Fruit fly (Drosophila melanogaster) whole organism, embryonic: ENCODE results near the gene TwdlW.

Experiments used
- ATbp ChIP-seq: fragments of 200-800 bp; sonication (Bioruptor generic); optimal IDR thresholded peaks from 2 replicates; lab custom pipeline; 2017; ENCODE audit warnings: missing biosample characterization, mild to moderate bottlenecking, missing genetic modification characterization, missing genetic modification reagents
- Awh ChIP-seq: fragments of 200-800 bp; sonication (Bioruptor generic); IDR thresholded peaks from 2 replicates; pipeline ENCODE4, ENCODE4 v1.3.6; 2022; ENCODE audit warnings: missing biosample characterization, missing genetic modification characterization
- Blimp-1 ChIP-seq: fragments of 200-800 bp; sonication (Bioruptor generic); optimal IDR thresholded peaks from 3 replicates; lab custom pipeline; 2018; ENCODE audit warnings: missing biosample characterization, missing genetic modification characterization, mild to moderate bottlenecking, moderate library complexity, missing genetic modification reagents
- CG10431 ChIP-seq: fragments of 200-800 bp; sonication (Bioruptor generic); optimal IDR thresholded peaks from 3 replicates; lab custom pipeline; 2018; ENCODE audit warnings: missing biosample characterization, mild to moderate bottlenecking, missing genetic modification characterization
- CG10565 ChIP-seq: fragments of 200-800 bp; sonication (Bioruptor generic); optimal IDR thresholded peaks from 3 replicates; lab custom pipeline; 2016; ENCODE audit warnings: missing biosample characterization, mild to moderate bottlenecking, missing genetic modification characterization
- CG13624 ChIP-seq: fragments of 200-800 bp; sonication (Bioruptor generic); optimal IDR thresholded peaks from 2 replicates; lab custom pipeline; 2016; ENCODE audit warnings: missing biosample characterization, missing genetic modification characterization
- CG14667 ChIP-seq: fragments of 200-800 bp; sonication (Bioruptor generic); IDR thresholded peaks from 2 replicates; pipeline ENCODE4 v1.3.6; 2022; ENCODE audit warnings: missing biosample characterization, missing genetic modification characterization
- CG14710 ChIP-seq: fragments of 200-800 bp; sonication (Bioruptor generic); optimal IDR thresholded peaks from 3 replicates; lab custom pipeline; 2019; ENCODE audit warnings: missing biosample characterization, mild to moderate bottlenecking, missing genetic modification characterization, moderate library complexity
- CG2116 ChIP-seq: fragments of 200-800 bp; sonication (Bioruptor generic); optimal IDR thresholded peaks from 3 replicates; lab custom pipeline; 2018; ENCODE audit warnings: missing biosample characterization, mild to moderate bottlenecking, missing genetic modification characterization
- CG2202 ChIP-seq: fragments of 200-800 bp; sonication (Bioruptor generic); optimal IDR thresholded peaks from 2 replicates; lab custom pipeline; 2018; ENCODE audit warnings: missing biosample characterization, mild to moderate bottlenecking, missing genetic modification characterization
- CG32532 ChIP-seq: fragments of 200-800 bp; sonication (Bioruptor generic); IDR thresholded peaks from 2 replicates; pipeline ENCODE4 v1.3.6; 2022; ENCODE audit warnings: missing biosample characterization, missing genetic modification characterization
- CG3281 ChIP-seq: fragments of 200-800 bp; sonication (Bioruptor generic); optimal IDR thresholded peaks from 3 replicates; lab custom pipeline; 2017; ENCODE audit warnings: missing biosample characterization, mild to moderate bottlenecking, missing genetic modification characterization
- CG34224 ChIP-seq: fragments of 200-800 bp; sonication (Bioruptor generic); IDR thresholded peaks from 3 replicates; pipeline ENCODE4 v1.3.6; 2022; ENCODE audit warnings: missing biosample characterization, missing genetic modification characterization; ENCODE audit not compliant: partially characterized antibody
- CG5245 ChIP-seq: fragments of 200-800 bp; sonication (Bioruptor generic); optimal IDR thresholded peaks from 3 replicates; lab custom pipeline; 2016; ENCODE audit warnings: missing biosample characterization, missing genetic modification characterization
- CG7786 ChIP-seq: fragments of 200-800 bp; sonication (Bioruptor generic); optimal IDR thresholded peaks from 2 replicates; lab custom pipeline; 2016; ENCODE audit warnings: missing biosample characterization, missing genetic modification characterization
- CG8359 ChIP-seq: fragments of 200-800 bp; sonication (Bioruptor generic); optimal IDR thresholded peaks from 2 replicates; lab custom pipeline; 2017; ENCODE audit warnings: missing biosample characterization, mild to moderate bottlenecking, missing genetic modification characterization, borderline replicate concordance
- CG9437 ChIP-seq: fragments of 200-800 bp; sonication (Bioruptor generic); optimal IDR thresholded peaks from 2 replicates; lab custom pipeline; 2018; ENCODE audit warnings: missing biosample characterization, mild to moderate bottlenecking, missing genetic modification characterization
- CG9876 ChIP-seq: fragments of 200-800 bp; sonication (Bioruptor generic); optimal IDR thresholded peaks from 2 replicates; lab custom pipeline; 2016; ENCODE audit warnings: missing biosample characterization, missing genetic modification characterization
- CHES-1-like ChIP-seq: fragments of 200-800 bp; sonication (Bioruptor generic); optimal IDR thresholded peaks from 2 replicates; lab custom pipeline; 2016; ENCODE audit warnings: missing biosample characterization, missing genetic modification characterization
- CkIIα-i1 ChIP-seq: fragments of 200-800 bp; sonication (Bioruptor generic); IDR thresholded peaks from 2 replicates; pipeline ENCODE4 v1.3.6; 2022; ENCODE audit warnings: missing biosample characterization, missing genetic modification characterization
- D19B ChIP-seq: fragments of 200-800 bp; sonication (Bioruptor generic); optimal IDR thresholded peaks from 2 replicates; lab custom pipeline; 2017; ENCODE audit warnings: missing biosample characterization, mild to moderate bottlenecking, missing genetic modification characterization
- Dfd ChIP-seq, 2 experiments: fragments of >200 bp; optimal IDR thresholded peaks; 2 replicates each; lab custom pipeline; 2017; ENCODE audit warnings: missing biosample characterization in 2 of 2, missing genetic modification characterization in 2 of 2
- Dip2 ChIP-seq: fragments of 200-800 bp; sonication (Bioruptor generic); IDR thresholded peaks from 2 replicates; pipeline ENCODE4 v1.3.6; 2022; ENCODE audit warnings: missing biosample characterization, missing genetic modification characterization
- Ets65A ChIP-seq: fragments of 200-800 bp; sonication (Bioruptor generic); peaks from one replicate; lab custom pipeline; 2016; ENCODE audit warnings: missing biosample characterization, missing genetic modification characterization
- H15 ChIP-seq: fragments of 200-800 bp; sonication (Bioruptor generic); IDR thresholded peaks from 3 replicates; pipeline ENCODE4 v1.3.6; 2022; ENCODE audit warnings: missing biosample characterization, missing genetic modification characterization
- HHEX ChIP-seq: fragments of 200-800 bp; sonication (Bioruptor generic); optimal IDR thresholded peaks from 3 replicates; lab custom pipeline; 2017; ENCODE audit warnings: missing biosample characterization, mild to moderate bottlenecking, missing genetic modification characterization, missing genetic modification reagents
- Hand ChIP-seq: fragments of 200-800 bp; sonication (Bioruptor generic); optimal IDR thresholded peaks from 2 replicates; lab custom pipeline; 2017; ENCODE audit warnings: mild to moderate bottlenecking, missing biosample characterization, missing genetic modification reagents, missing genetic modification characterization
- HmgZ ChIP-seq: fragments of 200-800 bp; sonication (Bioruptor generic); optimal IDR thresholded peaks from 2 replicates; lab custom pipeline; 2018; ENCODE audit warnings: missing biosample characterization, mild to moderate bottlenecking, missing genetic modification characterization
- MTF-1 ChIP-seq: fragments of 200-800 bp; sonication (Bioruptor generic); optimal IDR thresholded peaks from 2 replicates; lab custom pipeline; 2018; ENCODE audit warnings: missing biosample characterization, mild to moderate bottlenecking, missing genetic modification characterization, borderline replicate concordance
- Mad ChIP-seq: fragments of 200-800 bp; sonication (Bioruptor generic); optimal IDR thresholded peaks from 2 replicates; lab custom pipeline; 2016; ENCODE audit warnings: missing biosample characterization, missing genetic modification characterization
- Myb ChIP-seq: fragments of 200-800 bp; sonication (Bioruptor generic); optimal IDR thresholded peaks from 2 replicates; lab custom pipeline; 2016; ENCODE audit warnings: missing biosample characterization, missing genetic modification characterization
- NC2β ChIP-seq: fragments of 200-800 bp; sonication (Bioruptor generic); optimal IDR thresholded peaks from 2 replicates; lab custom pipeline; 2016; ENCODE audit warnings: missing biosample characterization, missing genetic modification characterization
- Oli ChIP-seq: fragments of 200-800 bp; sonication (Bioruptor generic); optimal IDR thresholded peaks from 2 replicates; lab custom pipeline; 2018; ENCODE audit warnings: missing biosample characterization, mild to moderate bottlenecking, missing genetic modification characterization, moderate library complexity
- Pdp1 ChIP-seq, 2 experiments: fragments of 200-800 bp; sonication (Bioruptor generic); optimal IDR thresholded peaks; 3 replicates each; lab custom pipeline; 2016; ENCODE audit warnings: missing biosample characterization in 2 of 2, missing genetic modification characterization in 2 of 2, mild to moderate bottlenecking in 1 of 2, moderate library complexity in 1 of 2
- Side ChIP-seq: fragments of 200-800 bp; sonication (Bioruptor generic); optimal IDR thresholded peaks from 2 replicates; lab custom pipeline; 2016; ENCODE audit warnings: missing biosample characterization, missing genetic modification characterization
- Sox100B ChIP-seq: fragments of 200-800 bp; sonication (Bioruptor generic); optimal IDR thresholded peaks from 3 replicates; lab custom pipeline; 2018; ENCODE audit warnings: missing biosample characterization, mild to moderate bottlenecking, missing genetic modification characterization
- ara ChIP-seq: fragments of 200-800 bp; sonication (Bioruptor generic); IDR thresholded peaks from 2 replicates; pipeline ENCODE4 v1.3.6; 2022; ENCODE audit warnings: missing biosample characterization, missing genetic modification characterization
- bcd ChIP-seq: fragments of 200-800 bp; sonication (Bioruptor generic); optimal IDR thresholded peaks from 2 replicates; lab custom pipeline; 2017; ENCODE audit warnings: missing biosample characterization, mild to moderate bottlenecking, missing genetic modification characterization
- cas ChIP-seq: fragments of 200-800 bp; sonication (Bioruptor generic); IDR thresholded peaks from 2 replicates; pipeline ENCODE4 v1.3.6; 2022; ENCODE audit warnings: missing biosample characterization, missing genetic modification characterization
- caup ChIP-seq: fragments of 200-800 bp; sonication (Bioruptor generic); optimal IDR thresholded peaks from 3 replicates; lab custom pipeline; 2017; ENCODE audit warnings: missing biosample characterization, mild to moderate bottlenecking, missing genetic modification characterization, moderate library complexity; ENCODE audit not compliant: severe bottlenecking
- chinmo ChIP-seq: fragments of 200-800 bp; sonication (Bioruptor generic); IDR thresholded peaks from 4 replicates; pipeline ENCODE4 v1.3.6; 2022; ENCODE audit warnings: missing biosample characterization, missing genetic modification characterization; ENCODE audit not compliant: partially characterized antibody
- crc ChIP-seq: fragments of 200-800 bp; sonication (Bioruptor generic); optimal IDR thresholded peaks from 2 replicates; lab custom pipeline; 2016; ENCODE audit warnings: missing biosample characterization, missing genetic modification characterization
- crol ChIP-seq: fragments of 200-800 bp; sonication (Bioruptor generic); IDR thresholded peaks from 2 replicates; pipeline ENCODE4 v1.3.6; 2022; ENCODE audit warnings: missing biosample characterization, missing genetic modification characterization
- dan ChIP-seq: fragments of 200-800 bp; sonication (Bioruptor generic); IDR thresholded peaks from 2 replicates; pipeline ENCODE4 v1.3.6; 2022; ENCODE audit warnings: missing biosample characterization, missing genetic modification characterization
- dpn ChIP-seq, 2 experiments: fragments of 200-800 bp; sonication (Bioruptor generic); optimal IDR thresholded peaks; 3 replicates each; lab custom pipeline; 2016; ENCODE audit warnings: missing biosample characterization in 2 of 2, missing genetic modification characterization in 2 of 2
- gce ChIP-seq: fragments of 200-800 bp; sonication (Bioruptor generic); IDR thresholded peaks from 3 replicates; pipeline ENCODE4 v1.3.6; 2022; ENCODE audit warnings: missing biosample characterization, missing genetic modification characterization
- gt ChIP-seq: fragments of 200-800 bp; sonication (Bioruptor generic); IDR thresholded peaks from 2 replicates; pipeline ENCODE4 v1.3.6; 2022; ENCODE audit warnings: missing biosample characterization, missing genetic modification characterization
- her ChIP-seq: fragments of 200-800 bp; sonication (Bioruptor generic); optimal IDR thresholded peaks from 2 replicates; lab custom pipeline; 2016; ENCODE audit warnings: missing biosample characterization, missing genetic modification characterization
- lab ChIP-seq: fragments of 200-800 bp; sonication (Bioruptor generic); optimal IDR thresholded peaks from 3 replicates; lab custom pipeline; 2017; ENCODE audit warnings: missing biosample characterization, missing genetic modification characterization, mild to moderate bottlenecking, moderate library complexity, missing genetic modification reagents
- peb ChIP-seq: fragments of 200-800 bp; sonication (Bioruptor generic); IDR thresholded peaks from 2 replicates; pipeline ENCODE4 v1.3.6; 2022; ENCODE audit warnings: missing biosample characterization, missing genetic modification characterization
- pita ChIP-seq: fragments of 200-800 bp; sonication (Bioruptor generic); optimal IDR thresholded peaks from 2 replicates; lab custom pipeline; 2017; ENCODE audit warnings: missing biosample characterization, mild to moderate bottlenecking, missing genetic modification characterization
- pnt ChIP-seq: fragments of 200-800 bp; sonication (Bioruptor generic); optimal IDR thresholded peaks from 3 replicates; lab custom pipeline; 2016; ENCODE audit warnings: missing biosample characterization, missing genetic modification characterization

The TwdlW gene

dm6 chr3R:17115668-17116067, 26.5 kb downstream of the TwdlW start (continued):
- TF ChIP-seq Awh (GFP tag; lab: Robert Waterston, UW) (no peak), Side (GFP tag; lab: Kevin White, UChicago) (no peak), Hand (GFP tag; lab: Kevin White, UChicago) (no peak), CG8359 (no peak), gt (no peak), CHES-1-like (no peak), CG5245 (no peak), Oli (tag; lab: Kevin White, UChicago) (no peak), Pdp1 (GFP tag; optimal IDR thresholded peaks at IDR 0.05; lab: Kevin White, UChicago) (no peak), Sox100B (GFP tag; lab: Kevin White, UChicago) (peak; percentile 37), her (GFP tag; lab: Kevin White, UChicago) (no peak), ATbp (GFP tag; lab: Kevin White, UChicago) (peak; percentile 50), CG7786 (GFP tag; lab: Kevin White, UChicago) (no peak), NC2β (no peak), Mad (GFP tag; lab: Kevin White, UChicago) (no peak), crc (GFP tag; lab: Kevin White, UChicago) (no peak), CkIIα-i1 (GFP tag; lab: Robert Waterston, UW) (no peak), CG34224 (GFP tag; lab: Robert Waterston, UW) (no peak), H15 (GFP tag; lab: Robert Waterston, UW) (no peak), CG14667 (GFP tag; lab: Robert Waterston, UW) (no peak), CG2116 (GFP tag; lab: Kevin White, UChicago) (no peak), caup (GFP tag; lab: Kevin White, UChicago) (peak; percentile 51), CG13624 (GFP tag; lab: Kevin White, UChicago) (no peak), MTF-1 (peak; percentile 17), CG14710 (peak; percentile 39), HHEX (GFP tag; lab: Kevin White, UChicago) (no peak), Ets65A (GFP tag; lab: Kevin White, UChicago) (no peak), crol (no peak), dpn (GFP tag; optimal IDR thresholded peaks at IDR 0.05; lab: Kevin White, UChicago) (no peak), HmgZ (tag; lab: Kevin White, UChicago) (peak; percentile 1), ara (no peak), pita (GFP tag; lab: Kevin White, UChicago) (no peak), CG10431 (GFP tag; lab: Kevin White, UChicago) (peak; percentile 32), Myb (GFP tag; lab: Kevin White, UChicago) (no peak), peb (no peak), CG9876 (no peak), pnt (no peak), Dip2 (GFP tag; lab: Robert Waterston, UW) (no peak), CG3281 (GFP tag; lab: Kevin White, UChicago) (no peak), lab (GFP tag; lab: Kevin White, UChicago) (peak; percentile 73), chinmo (GFP tag; lab: Robert Waterston, UW) (no peak), Blimp-1 (GFP tag; lab: Kevin White, UChicago) (peak; percentile 15), CG10565 (GFP tag; lab: Kevin White, UChicago) (no peak), CG2202 (tag; lab: Kevin White, UChicago) (no peak), CG32532 (GFP tag; lab: Robert Waterston, UW) (no peak), cas (GFP tag; lab: Robert Waterston, UW) (no peak), Dfd (GFP tag; optimal IDR thresholded peaks at IDR 0.05; lab: Kevin White, UChicago) (no peak), CG9437 (GFP tag; lab: Kevin White, UChicago) (no peak), D19B (no peak), gce (GFP tag; lab: Robert Waterston, UW) (no peak), bcd (GFP tag; lab: Kevin White, UChicago) (no peak), dan (GFP tag; lab: Robert Waterston, UW) (no peak)
